Fruit fly (Drosophila melanogaster): ENCODE results near the gene Cpr78Cc.

The Cpr78Cc gene

dm6 chr3L:21251381-21251780 is 49.0 kb upstream of the Cpr78Cc start (continued):
- TF ChIP-seq Nf-YB (GFP tag; optimal IDR thresholded peaks at IDR 0.05) (no peak), Sox102F (GFP tag; optimal IDR thresholded peaks at IDR 0.05) (peak; percentile 36), Antp (GFP tag; optimal IDR thresholded peaks at IDR 0.05) (peak; percentile 14), CG10321 (GFP tag; IDR thresholded peaks at IDR 0.05) (no peak), sens (GFP tag) (peak; percentile 73), ranshi (GFP tag; IDR thresholded peaks at IDR 0.05) (0 out of 2 replicates have a peak, but pooled peaks have one; percentile 21), Xrp1 (GFP tag; IDR thresholded peaks at IDR 0.05) (peak; percentile 46; the same call in 1 of the 2 replicates), Drgx (GFP tag; IDR thresholded peaks at IDR 0.05) (peak; percentile 41), Scr (GFP tag; IDR thresholded peaks at IDR 0.05; ENCODE audit: partially characterized antibody) (no peak), CG8765 (GFP tag; IDR thresholded peaks at IDR 0.05) (no peak), z (GFP tag; IDR thresholded peaks at IDR 0.05) (peak; percentile 81; the same call in 2 of the 3 replicates), Jarid2 (GFP tag; optimal IDR thresholded peaks at IDR 0.05) (no peak), ssp (GFP tag; IDR thresholded peaks at IDR 0.05) (0 out of 2 replicates have a peak, but pooled peaks have one; percentile 17), CG3847 (GFP tag; IDR thresholded peaks at IDR 0.05) (0 out of 2 replicates have a peak, but pooled peaks have one; percentile 33), prd (optimal IDR thresholded peaks at IDR 0.05) (no peak), prd (GFP tag; IDR thresholded peaks at IDR 0.05) (peak; percentile 43; the same call in 1 of the 3 replicates), ase (GFP tag; IDR thresholded peaks at IDR 0.05) (0 out of 3 replicates have a peak, but pooled peaks have one; percentile 19), pan (optimal IDR thresholded peaks at IDR 0.05) (no peak), pan (GFP tag; optimal IDR thresholded peaks at IDR 0.05 in 1 of 2, IDR thresholded peaks at IDR 0.05 in 1 of 2) (peak in 1 of 2 experiments; percentile 25), CG4730 (GFP tag; IDR thresholded peaks at IDR 0.05) (no peak), CG12391 (tag; optimal IDR thresholded peaks at IDR 0.05) (peak; percentile 2), CG12299 (tag; optimal IDR thresholded peaks at IDR 0.05) (no peak), seq (GFP tag; IDR thresholded peaks at IDR 0.05) (peak; percentile 38; the same call in 1 of the 2 replicates), Xbp1 (GFP tag; optimal IDR thresholded peaks at IDR 0.05) (peak; percentile 13), sc (optimal IDR thresholded peaks at IDR 0.05) (no peak), sc (GFP tag; optimal IDR thresholded peaks at IDR 0.05) (no peak), CG10565 (GFP tag; optimal IDR thresholded peaks at IDR 0.05) (no peak), sob (GFP tag; IDR thresholded peaks at IDR 0.05) (0 out of 2 replicates have a peak, but pooled peaks have one; percentile 32), CG17568 (GFP tag; optimal IDR thresholded peaks at IDR 0.05) (no peak), so (GFP tag; IDR thresholded peaks at IDR 0.05) (peak; percentile 44; the same call in 1 of the 3 replicates), aop (GFP tag; IDR thresholded peaks at IDR 0.05) (no peak), gem (tag; optimal IDR thresholded peaks at IDR 0.05) (peak; percentile 27), CG17328 (GFP tag; IDR thresholded peaks at IDR 0.05) (peak; percentile 17; the same call in 1 of the 2 replicates), CG10366 (GFP tag; IDR thresholded peaks at IDR 0.05) (0 out of 2 replicates have a peak, but pooled peaks have one; percentile 18), klu (GFP tag; IDR thresholded peaks at IDR 0.05) (no peak), nom (GFP tag; optimal IDR thresholded peaks at IDR 0.05) (peak; percentile 56), peb (GFP tag; IDR thresholded peaks at IDR 0.05) (peak; percentile 18; the same call in 1 of the 2 replicates), CG31224 (GFP tag; IDR thresholded peaks at IDR 0.05) (no peak), CG8290 (GFP tag; optimal IDR thresholded peaks at IDR 0.05) (no peak), CG8290 (tag; optimal IDR thresholded peaks at IDR 0.05) (peak in 1 of 2 experiments; percentile 16), NfI (GFP tag; optimal IDR thresholded peaks at IDR 0.05) (peak; percentile 1), Sin3A (optimal IDR thresholded peaks at IDR 0.05) (no peak), ro (GFP tag; IDR thresholded peaks at IDR 0.05) (no peak), slou (GFP tag; optimal IDR thresholded peaks at IDR 0.05) (no peak), CG2678 (tag; optimal IDR thresholded peaks at IDR 0.05) (peak; percentile 37), zfh1 (GFP tag; IDR thresholded peaks at IDR 0.05) (peak; percentile 49; the same call in 1 of the 3 replicates), CG3281 (GFP tag; optimal IDR thresholded peaks at IDR 0.05) (no peak), tll (GFP tag; optimal IDR thresholded peaks at IDR 0.05) (no peak), CG6689 (GFP tag; IDR thresholded peaks at IDR 0.05) (peak; percentile 48), caup (GFP tag; optimal IDR thresholded peaks at IDR 0.05; ENCODE audit: severe bottlenecking) (no peak), CG42726 (GFP tag; IDR thresholded peaks at IDR 0.05; ENCODE audit: partially characterized antibody) (no peak), CG2202 (tag; optimal IDR thresholded peaks at IDR 0.05) (no peak)
